Worm (Caenorhabditis elegans) whole organism, L3 larva: ENCODE measurements around the gene rpc-11.

Experiments
- ceh-16 ChIP-seq: sonication (generic microtip); optimal IDR thresholded peaks from 2 replicates; lab custom pipeline; 2017; ENCODE audit warnings: missing biosample characterization, missing genetic modification characterization
- daf-12 ChIP-seq: fragments of 150-350 bp; optimal IDR thresholded peaks from 2 replicates; lab custom pipeline; 2014; ENCODE audit warnings: missing biosample characterization, missing genetic modification reagents, missing genetic modification characterization
- egl-27 ChIP-seq: sonication (generic microtip); optimal IDR thresholded peaks from 4 replicates; lab custom pipeline; 2017; ENCODE audit warnings: missing biosample characterization, missing genetic modification reagents, missing genetic modification characterization
- elt-1 ChIP-seq: fragments of 150-350 bp; optimal IDR thresholded peaks from 2 replicates; lab custom pipeline; 2014; ENCODE audit warnings: missing biosample characterization, missing genetic modification characterization
- elt-2 ChIP-seq: sonication (generic microtip); optimal IDR thresholded peaks from 2 replicates; lab custom pipeline; 2016; ENCODE audit warnings: missing genetic modification reagents, mild to moderate bottlenecking, missing genetic modification characterization, missing compliant biosample characterization
- fkh-10 ChIP-seq: sonication (generic microtip); optimal IDR thresholded peaks from 2 replicates; lab custom pipeline; 2017; ENCODE audit warnings: missing biosample characterization, missing genetic modification reagents, missing genetic modification characterization
- lin-39 ChIP-seq: fragments of 150-350 bp; optimal IDR thresholded peaks from 2 replicates; lab custom pipeline; 2018; ENCODE audit warnings: missing biosample characterization, missing genetic modification reagents, missing genetic modification characterization
- mml-1 ChIP-seq: fragments of 150-350 bp; sonication (generic microtip); optimal IDR thresholded peaks from 3 replicates; lab custom pipeline; 2014; ENCODE audit warnings: missing biosample characterization, missing genetic modification characterization
- nhr-25 ChIP-seq: sonication (generic microtip); optimal IDR thresholded peaks from 2 replicates; lab custom pipeline; 2017; ENCODE audit warnings: missing biosample characterization, missing genetic modification characterization
- nhr-28 ChIP-seq: fragments of 150-350 bp; optimal IDR thresholded peaks from 2 replicates; lab custom pipeline; 2014; ENCODE audit warnings: missing biosample characterization, missing genetic modification characterization
- pha-4 ChIP-seq: fragments of 150-350 bp; optimal IDR thresholded peaks from 2 replicates; lab custom pipeline; 2014; ENCODE audit warnings: missing biosample characterization, missing genetic modification reagents, missing genetic modification characterization
- pqm-1 ChIP-seq: fragments of 150-350 bp; optimal IDR thresholded peaks from 2 replicates; lab custom pipeline; 2017; ENCODE audit warnings: missing biosample characterization, missing genetic modification characterization, inconsistent platforms
- skn-1 ChIP-seq: fragments of 150-350 bp; optimal IDR thresholded peaks from 2 replicates; lab custom pipeline; 2014; ENCODE audit warnings: missing biosample characterization, missing genetic modification characterization
- ztf-11 ChIP-seq: fragments of 150-350 bp; optimal IDR thresholded peaks from 2 replicates; lab custom pipeline; 2014; ENCODE audit warnings: missing biosample characterization, missing genetic modification characterization

DNA sequence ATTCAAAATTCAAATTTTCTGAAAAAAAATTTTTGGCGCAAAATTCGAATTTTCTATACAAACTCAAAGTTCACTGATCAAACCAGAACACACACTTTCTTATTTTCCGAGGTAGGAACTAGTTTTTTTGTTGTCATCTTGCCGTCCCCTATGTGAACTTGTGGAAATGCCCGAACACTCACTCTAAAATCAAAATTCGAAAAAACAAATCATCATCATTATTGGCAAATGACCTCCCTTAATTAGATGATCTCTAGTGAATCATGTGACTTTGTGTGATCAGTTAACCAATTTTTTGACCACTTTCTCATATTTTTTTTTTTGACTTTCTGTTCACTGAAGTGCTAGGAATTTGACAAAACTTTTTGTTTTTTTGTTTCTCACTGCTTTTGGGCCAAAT is 42.6 kb upstream of the rpc-11 start:
- TF ChIP-seq lin-39 (tag; lab: Kevin White, UChicago) (no peak), nhr-25 (tag; lab: Kevin White, UChicago) (peak; percentile 36), pha-4 (tag; lab: Kevin White, UChicago) (no peak), skn-1 (tag; lab: Kevin White, UChicago) (no peak), egl-27 (tag; lab: Kevin White, UChicago) (no peak), ceh-16 (tag; lab: Kevin White, UChicago) (no peak), mml-1 (no peak), elt-1 (tag; lab: Kevin White, UChicago) (no peak), daf-12 (tag; lab: Kevin White, UChicago) (no peak), fkh-10 (GFP tag; lab: Kevin White, UChicago) (no peak), pqm-1 (tag; lab: Kevin White, UChicago) (no peak), elt-2 (tag; lab: Kevin White, UChicago) (no peak), ztf-11 (tag; lab: Kevin White, UChicago) (no peak), nhr-28 (no peak)
